Worm (Caenorhabditis elegans) whole organism, L3 larva: ENCODE data around the gene hip-1.

Experiments
- nhr-237 ChIP-seq: fragments of 150-350 bp; optimal IDR thresholded peaks from 2 replicates; lab custom pipeline; 2014; ENCODE audit warnings: missing biosample characterization, missing genetic modification characterization
- nhr-77 ChIP-seq: fragments of 150-350 bp; optimal IDR thresholded peaks from 2 replicates; lab custom pipeline; 2014; ENCODE audit warnings: missing biosample characterization, missing genetic modification characterization
- unc-39 ChIP-seq: sonication (generic microtip); optimal IDR thresholded peaks from 4 replicates; lab custom pipeline; 2017; ENCODE audit warnings: missing biosample characterization, missing genetic modification characterization
- ztf-11 ChIP-seq: fragments of 150-350 bp; optimal IDR thresholded peaks from 2 replicates; lab custom pipeline; 2014; ENCODE audit warnings: missing biosample characterization, missing genetic modification characterization

DNA sequence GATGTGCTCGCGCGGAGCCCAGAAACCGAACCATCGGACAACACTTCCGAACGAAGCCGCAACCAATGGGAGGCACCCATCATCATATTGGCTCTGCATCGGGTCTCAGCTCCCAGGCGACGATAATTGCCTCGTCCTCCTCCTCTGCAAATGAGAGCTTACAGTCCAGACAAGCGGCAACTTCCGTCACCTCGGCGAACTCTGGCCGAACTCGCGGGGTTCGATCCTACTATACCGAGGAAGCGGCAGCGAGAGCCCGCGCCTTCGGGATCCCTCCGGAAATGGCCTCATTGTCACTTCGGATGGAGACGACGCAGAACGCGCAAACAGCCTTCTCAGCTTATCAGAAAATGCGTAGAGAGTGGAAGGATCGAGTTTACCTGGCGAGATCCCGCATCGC, 32.7 kb upstream of the hip-1 start:
- TF ChIP-seq nhr-237, result no peak
- TF ChIP-seq unc-39 (tag; lab: Kevin White, UChicago), result no peak
- no peak for TF ChIP-seq ztf-11 (tag; lab: Kevin White, UChicago)
- TF ChIP-seq nhr-77 (tag; lab: Kevin White, UChicago), result no peak
